Fruit fly (Drosophila melanogaster): ENCODE data around the gene CG11369.

Gene CG11369

DNA sequence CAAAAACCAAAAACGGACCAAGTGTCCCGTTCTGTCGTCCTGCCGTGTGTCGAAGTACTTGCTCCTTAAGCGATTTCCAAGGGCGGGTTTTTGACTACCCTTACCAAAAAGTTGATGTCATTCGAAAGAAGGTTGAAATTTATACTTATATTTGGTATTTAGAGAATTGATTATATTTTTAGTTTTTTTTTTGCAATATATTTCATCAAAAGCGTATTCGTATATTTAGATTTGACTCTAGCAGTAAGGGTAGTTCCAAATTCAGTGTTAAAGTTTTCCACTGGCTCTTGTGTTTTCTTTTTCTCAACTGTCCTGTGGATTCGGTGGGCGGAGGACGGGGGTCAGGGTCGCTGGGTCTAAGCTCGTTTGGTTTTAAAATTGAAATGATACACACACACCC is 23.4 kb upstream of the CG11369 start (continued):
- TF ChIP-seq Scr (GFP tag; IDR thresholded peaks at IDR 0.05; ENCODE audit: partially characterized antibody) (no peak), CG31441 (GFP tag; IDR thresholded peaks at IDR 0.05) (peak; percentile 44), CG9817 (tag; optimal IDR thresholded peaks at IDR 0.05) (peak; percentile 5), pan (optimal IDR thresholded peaks at IDR 0.05) (no peak), pan (GFP tag; optimal IDR thresholded peaks at IDR 0.05 in 1 of 2, IDR thresholded peaks at IDR 0.05 in 1 of 2) (peak in 1 of 2 experiments; percentile 33), CG10209 (GFP tag; optimal IDR thresholded peaks at IDR 0.05) (peak; percentile 9), dimm (GFP tag; IDR thresholded peaks at IDR 0.05) (no peak), CG17328 (GFP tag; IDR thresholded peaks at IDR 0.05) (peak; percentile 54; the same call in 1 of the 2 replicates), cg (GFP tag; optimal IDR thresholded peaks at IDR 0.05) (no peak), CG2199 (GFP tag; IDR thresholded peaks at IDR 0.05) (no peak), Fer1 (GFP tag; optimal IDR thresholded peaks at IDR 0.05) (no peak), CG17612 (GFP tag; IDR thresholded peaks at IDR 0.05) (no peak), pros (GFP tag; optimal IDR thresholded peaks at IDR 0.05) (no peak), GATAe (GFP tag; conservative IDR thresholded peaks at IDR 0.05) (no peak), dysf (GFP tag; IDR thresholded peaks at IDR 0.05) (peak; percentile 48; the same call in 2 of the 3 replicates), eyg (GFP tag; optimal IDR thresholded peaks at IDR 0.05) (no peak), CG7839 (tag; optimal IDR thresholded peaks at IDR 0.05) (peak; percentile 62), bbx (GFP tag; IDR thresholded peaks at IDR 0.05; ENCODE audit: partially characterized antibody) (no peak), CG6813 (GFP tag; optimal IDR thresholded peaks at IDR 0.05) (peak; percentile 12), CrebB (tag; optimal IDR thresholded peaks at IDR 0.05) (no peak), CG18262 (tag; optimal IDR thresholded peaks at IDR 0.05) (peak; percentile 35), CG17361 (GFP tag; IDR thresholded peaks at IDR 0.05) (0 out of 3 replicates have a peak, but pooled peaks have one; percentile 21), CG18599 (GFP tag; optimal IDR thresholded peaks at IDR 0.05) (peak; percentile 72), zfh2 (GFP tag; optimal IDR thresholded peaks at IDR 0.05) (no peak), HLH4C (GFP tag; IDR thresholded peaks at IDR 0.05; ENCODE audit: partially characterized antibody) (no peak), CG2129 (GFP tag; IDR thresholded peaks at IDR 0.05; ENCODE audit: partially characterized antibody) (no peak), CG14965 (GFP tag; optimal IDR thresholded peaks at IDR 0.05; ENCODE audit: borderline replicate concordance) (no peak), Sox100B (GFP tag; optimal IDR thresholded peaks at IDR 0.05) (peak; percentile 27), ken (GFP tag; IDR thresholded peaks at IDR 0.05) (peak; percentile 15; the same call in 1 of the 3 replicates), cato (GFP tag; optimal IDR thresholded peaks at IDR 0.05; ENCODE audit: borderline replicate concordance) (no peak), ham (GFP tag; IDR thresholded peaks at IDR 0.05) (no peak), Ptx1 (GFP tag; IDR thresholded peaks at IDR 0.05) (peak; percentile 48), nerfin-1 (tag; optimal IDR thresholded peaks at IDR 0.05) (no peak), B-H2 (GFP tag; optimal IDR thresholded peaks at IDR 0.05) (no peak), CG11093 (GFP tag; IDR thresholded peaks at IDR 0.05) (no peak), sob (GFP tag; IDR thresholded peaks at IDR 0.05) (0 out of 2 replicates have a peak, but pooled peaks have one; percentile 23), CG7928 (GFP tag; optimal IDR thresholded peaks at IDR 0.05) (no peak), CG12391 (tag; optimal IDR thresholded peaks at IDR 0.05) (peak; percentile 52), seq (GFP tag; IDR thresholded peaks at IDR 0.05) (peak; percentile 29; the same call in 1 of the 2 replicates), CG16779 (GFP tag; IDR thresholded peaks at IDR 0.05) (no peak), stc (GFP tag; IDR thresholded peaks at IDR 0.05) (0 out of 2 replicates have a peak, but pooled peaks have one; percentile 18), sr (GFP tag; IDR thresholded peaks at IDR 0.05) (no peak), inv (GFP tag; IDR thresholded peaks at IDR 0.05; ENCODE audit: partially characterized antibody) (no peak), CG12104 (GFP tag; optimal IDR thresholded peaks at IDR 0.05) (no peak), repo (GFP tag; optimal IDR thresholded peaks at IDR 0.05) (no peak), crp (GFP tag; optimal IDR thresholded peaks at IDR 0.05) (no peak), CG31365 (tag; optimal IDR thresholded peaks at IDR 0.05) (no peak), ase (GFP tag; IDR thresholded peaks at IDR 0.05) (no peak), CG13894 (tag; optimal IDR thresholded peaks at IDR 0.05) (peak; percentile 0), D19A (tag; optimal IDR thresholded peaks at IDR 0.05) (peak; percentile 93)
